Fruit fly (Drosophila melanogaster) whole organism, embryonic: ENCODE results near the gene Gbs-76A.

Experiments
- Bdp1 ChIP-seq: fragments of 200-800 bp; sonication (Bioruptor generic); optimal IDR thresholded peaks from 3 replicates; lab custom pipeline; 2016; ENCODE audit warnings: missing biosample characterization, missing genetic modification characterization
- Blimp-1 ChIP-seq: fragments of 200-800 bp; sonication (Bioruptor generic); optimal IDR thresholded peaks from 3 replicates; lab custom pipeline; 2018; ENCODE audit warnings: missing biosample characterization, missing genetic modification characterization, mild to moderate bottlenecking, moderate library complexity, missing genetic modification reagents
- BtbVII ChIP-seq: fragments of 200-800 bp; sonication (Bioruptor generic); optimal IDR thresholded peaks from 3 replicates; lab custom pipeline; 2017; ENCODE audit warnings: missing biosample characterization, mild to moderate bottlenecking, missing genetic modification characterization
- Bteb2 ChIP-seq: fragments of 200-800 bp; sonication (Bioruptor generic); optimal IDR thresholded peaks from 2 replicates; lab custom pipeline; 2016; ENCODE audit warnings: missing biosample characterization, missing genetic modification characterization
- CG10209 ChIP-seq: fragments of 200-800 bp; sonication (Bioruptor generic); optimal IDR thresholded peaks from 3 replicates; lab custom pipeline; 2017; ENCODE audit warnings: missing biosample characterization, mild to moderate bottlenecking, missing genetic modification characterization, missing genetic modification reagents
- CG11456 ChIP-seq: fragments of 200-800 bp; sonication (Bioruptor generic); IDR thresholded peaks from 3 replicates; pipeline ENCODE4 v1.3.6; 2022; ENCODE audit warnings: missing biosample characterization, missing genetic modification characterization
- CG11504 ChIP-seq: fragments of 200-800 bp; sonication (Bioruptor generic); optimal IDR thresholded peaks from 3 replicates; lab custom pipeline; 2019; ENCODE audit warnings: missing biosample characterization, mild to moderate bottlenecking, missing genetic modification characterization, moderate library complexity
- CG12071 ChIP-seq: fragments of 200-800 bp; sonication (Bioruptor generic); optimal IDR thresholded peaks from 3 replicates; lab custom pipeline; 2018; ENCODE audit warnings: missing biosample characterization, mild to moderate bottlenecking, missing genetic modification characterization
- CG12236 ChIP-seq: fragments of 200-800 bp; sonication (Bioruptor generic); optimal IDR thresholded peaks from 2 replicates; lab custom pipeline; 2016; ENCODE audit warnings: missing biosample characterization, missing genetic modification characterization
- CG14014 ChIP-seq: fragments of 200-800 bp; sonication (Bioruptor generic); IDR thresholded peaks from 2 replicates; pipeline ENCODE4 v1.3.6; 2022; ENCODE audit warnings: missing biosample characterization, missing genetic modification characterization
- CG15011 ChIP-seq: fragments of 200-800 bp; sonication (Bioruptor generic); optimal IDR thresholded peaks from 3 replicates; lab custom pipeline; 2018; ENCODE audit warnings: missing biosample characterization, mild to moderate bottlenecking, missing genetic modification characterization
- CG15601 ChIP-seq: fragments of 200-800 bp; sonication (Bioruptor generic); optimal IDR thresholded peaks from 3 replicates; lab custom pipeline; 2019; ENCODE audit warnings: missing biosample characterization, mild to moderate bottlenecking, missing genetic modification characterization, moderate library complexity
- CG17361 ChIP-seq: fragments of 200-800 bp; sonication (Bioruptor generic); IDR thresholded peaks from 3 replicates; pipeline ENCODE4 v1.3.6; 2022; ENCODE audit warnings: missing biosample characterization, missing genetic modification characterization
- CG17829 ChIP-seq: fragments of 200-800 bp; optimal IDR thresholded peaks from 2 replicates; lab custom pipeline; 2019; ENCODE audit warnings: missing biosample characterization, mild to moderate bottlenecking, missing genetic modification characterization, moderate library complexity
- CG1792 ChIP-seq: fragments of 200-800 bp; sonication (Bioruptor generic); optimal IDR thresholded peaks from 2 replicates; lab custom pipeline; 2016; ENCODE audit warnings: missing biosample characterization, missing genetic modification characterization
- CG18476 ChIP-seq: fragments of 200-800 bp; sonication (Bioruptor generic); optimal IDR thresholded peaks from 2 replicates; lab custom pipeline; 2016; ENCODE audit warnings: missing biosample characterization, mild to moderate bottlenecking, missing genetic modification characterization
- CG18764 ChIP-seq: fragments of 200-800 bp; sonication (Bioruptor generic); optimal IDR thresholded peaks from 3 replicates; lab custom pipeline; 2016; ENCODE audit warnings: missing biosample characterization, missing genetic modification characterization
- CG2678 ChIP-seq: fragments of 200-800 bp; sonication (Bioruptor generic); optimal IDR thresholded peaks from 3 replicates; lab custom pipeline; 2019; ENCODE audit warnings: missing biosample characterization, mild to moderate bottlenecking, missing genetic modification characterization, moderate library complexity
- CG3281 ChIP-seq: fragments of 200-800 bp; sonication (Bioruptor generic); optimal IDR thresholded peaks from 3 replicates; lab custom pipeline; 2017; ENCODE audit warnings: missing biosample characterization, mild to moderate bottlenecking, missing genetic modification characterization
- CG7928 ChIP-seq: fragments of 200-800 bp; sonication (Bioruptor generic); optimal IDR thresholded peaks from 2 replicates; lab custom pipeline; 2017; ENCODE audit warnings: missing biosample characterization, mild to moderate bottlenecking, missing genetic modification characterization
- CG8089 ChIP-seq: fragments of 200-800 bp; sonication (Bioruptor generic); optimal IDR thresholded peaks from 3 replicates; lab custom pipeline; 2016; ENCODE audit warnings: missing biosample characterization, missing genetic modification characterization
- CG8359 ChIP-seq: fragments of 200-800 bp; sonication (Bioruptor generic); optimal IDR thresholded peaks from 2 replicates; lab custom pipeline; 2017; ENCODE audit warnings: missing biosample characterization, mild to moderate bottlenecking, missing genetic modification characterization, borderline replicate concordance
- Camta ChIP-seq: fragments of 200-800 bp; sonication (Bioruptor generic); optimal IDR thresholded peaks from 2 replicates; lab custom pipeline; 2016; ENCODE audit warnings: missing biosample characterization, missing genetic modification characterization
- D ChIP-seq, 2 experiments: fragments of 200-800 bp in 1 of 2; fragments of >200 bp in 1 of 2; sonication (Bioruptor generic) in 1 of 2; optimal IDR thresholded peaks; 2 replicates in 1 of 2; 3 replicates in 1 of 2; lab custom pipeline; 2017; ENCODE audit warnings: mild to moderate bottlenecking in 1 of 2, missing biosample characterization in 1 of 2, missing genetic modification characterization in 1 of 2, missing genetic modification reagents in 1 of 2
- Dip3 ChIP-seq: fragments of 200-800 bp; sonication (Bioruptor generic); optimal IDR thresholded peaks from 3 replicates; lab custom pipeline; 2016; ENCODE audit warnings: missing biosample characterization, missing genetic modification characterization
- H2.0 ChIP-seq: fragments of 200-800 bp; sonication (Bioruptor generic); IDR thresholded peaks from 2 replicates; pipeline ENCODE4 v1.3.6; 2022; ENCODE audit warnings: missing biosample characterization, missing genetic modification characterization
- HHEX ChIP-seq: fragments of 200-800 bp; sonication (Bioruptor generic); optimal IDR thresholded peaks from 3 replicates; lab custom pipeline; 2017; ENCODE audit warnings: missing biosample characterization, mild to moderate bottlenecking, missing genetic modification characterization, missing genetic modification reagents
- MBD-R2 ChIP-seq: fragments of 200-800 bp; sonication (Bioruptor generic); IDR thresholded peaks from 2 replicates; pipeline ENCODE4 v1.3.6; 2022; ENCODE audit warnings: missing biosample characterization, missing genetic modification characterization
- Meics ChIP-seq: fragments of 200-800 bp; sonication (Bioruptor generic); optimal IDR thresholded peaks from 2 replicates; lab custom pipeline; 2017; ENCODE audit warnings: missing biosample characterization, mild to moderate bottlenecking, missing genetic modification characterization
- NK7.1 ChIP-seq: fragments of 200-800 bp; sonication (Bioruptor generic); optimal IDR thresholded peaks from 3 replicates; lab custom pipeline; 2016; ENCODE audit warnings: missing biosample characterization, missing genetic modification characterization
- Sox102F ChIP-seq: fragments of 200-800 bp; sonication (Bioruptor generic); optimal IDR thresholded peaks from 2 replicates; lab custom pipeline; 2018; ENCODE audit warnings: missing biosample characterization, mild to moderate bottlenecking, missing genetic modification characterization, moderate library complexity
- Xrp1 ChIP-seq: fragments of 200-800 bp; sonication (Bioruptor generic); IDR thresholded peaks from 2 replicates; pipeline ENCODE4 v1.3.6; 2022; ENCODE audit warnings: missing biosample characterization, missing genetic modification characterization
- ara ChIP-seq: fragments of 200-800 bp; sonication (Bioruptor generic); IDR thresholded peaks from 2 replicates; pipeline ENCODE4 v1.3.6; 2022; ENCODE audit warnings: missing biosample characterization, missing genetic modification characterization
- az2 ChIP-seq: fragments of 200-800 bp; sonication (Bioruptor generic); optimal IDR thresholded peaks from 3 replicates; lab custom pipeline; 2016; ENCODE audit warnings: missing biosample characterization, missing genetic modification characterization
- chn ChIP-seq: fragments of 200-800 bp; sonication (Bioruptor generic); optimal IDR thresholded peaks from 2 replicates; lab custom pipeline; 2016; ENCODE audit warnings: missing biosample characterization, missing genetic modification characterization
- crc ChIP-seq: fragments of 200-800 bp; sonication (Bioruptor generic); optimal IDR thresholded peaks from 2 replicates; lab custom pipeline; 2016; ENCODE audit warnings: missing biosample characterization, missing genetic modification characterization
- dan ChIP-seq: fragments of 200-800 bp; sonication (Bioruptor generic); IDR thresholded peaks from 2 replicates; pipeline ENCODE4 v1.3.6; 2022; ENCODE audit warnings: missing biosample characterization, missing genetic modification characterization
- ems ChIP-seq: fragments of 200-800 bp; sonication (Bioruptor generic); optimal IDR thresholded peaks from 3 replicates; lab custom pipeline; 2016; ENCODE audit warnings: missing biosample characterization, missing genetic modification characterization
- fd3F ChIP-seq: fragments of 200-800 bp; sonication (Bioruptor generic); optimal IDR thresholded peaks from 2 replicates; lab custom pipeline; 2018; ENCODE audit warnings: missing biosample characterization, mild to moderate bottlenecking, missing genetic modification characterization, moderate library complexity
- fd64A ChIP-seq: fragments of 200-800 bp; sonication (Bioruptor generic); optimal IDR thresholded peaks from 3 replicates; lab custom pipeline; 2018; ENCODE audit warnings: missing biosample characterization, mild to moderate bottlenecking, missing genetic modification characterization
- h ChIP-seq: fragments of >200 bp; optimal IDR thresholded peaks from 2 replicates; lab custom pipeline; 2017
- ken ChIP-seq: fragments of 200-800 bp; sonication (Bioruptor generic); IDR thresholded peaks from 3 replicates; pipeline ENCODE4 v1.3.6; 2022; ENCODE audit warnings: missing biosample characterization, missing genetic modification characterization
- pfk ChIP-seq: fragments of 200-800 bp; sonication (Bioruptor generic); optimal IDR thresholded peaks from 2 replicates; lab custom pipeline; 2018; ENCODE audit warnings: missing biosample characterization, mild to moderate bottlenecking, missing genetic modification characterization, moderate library complexity
- prd ChIP-seq, 3 experiments: fragments of >200 bp in 2 of 3; fragments of 200-800 bp in 1 of 3; sonication (Bioruptor generic) in 1 of 3; optimal IDR thresholded peaks in 2 of 3; IDR thresholded peaks in 1 of 3; 2 replicates in 2 of 3; 3 replicates in 1 of 3; pipeline versions ENCODE4 v1.3.6 to Lab custom; 2017 to 2022; ENCODE audit warnings: missing biosample characterization in 1 of 3, missing genetic modification characterization in 1 of 3
- shn ChIP-seq: fragments of 200-800 bp; sonication (Bioruptor generic); optimal IDR thresholded peaks from 3 replicates; lab custom pipeline; 2016; ENCODE audit warnings: missing biosample characterization, missing genetic modification characterization
- slou ChIP-seq: fragments of 200-800 bp; sonication (Bioruptor generic); optimal IDR thresholded peaks from 3 replicates; lab custom pipeline; 2016; ENCODE audit warnings: missing biosample characterization, missing genetic modification characterization
- slp2 ChIP-seq: fragments of 200-800 bp; sonication (Bioruptor generic); optimal IDR thresholded peaks from 2 replicates; lab custom pipeline; 2016; ENCODE audit warnings: missing biosample characterization, missing genetic modification characterization
- tup ChIP-seq: fragments of 200-800 bp; sonication (Bioruptor generic); optimal IDR thresholded peaks from 2 replicates; lab custom pipeline; 2016; ENCODE audit warnings: missing biosample characterization, mild to moderate bottlenecking, missing genetic modification characterization, moderate library complexity
- zf30C ChIP-seq: fragments of 200-800 bp; sonication (Bioruptor generic); optimal IDR thresholded peaks from 3 replicates; lab custom pipeline; 2018; ENCODE audit warnings: missing biosample characterization, mild to moderate bottlenecking, missing genetic modification characterization

The Gbs-76A gene

dm6 chr3L:19337398-19338086 lies 45.0 kb upstream of the Gbs-76A start, which contains the start of gene pip (continued):
- TF ChIP-seq CG8359 (GFP tag; lab: Kevin White, UChicago), result no peak
- TF ChIP-seq CG17361 (GFP tag; lab: Robert Waterston, UW), result no peak
- TF ChIP-seq Sox102F, result peak; percentile 10
- TF ChIP-seq zf30C (GFP tag; lab: Kevin White, UChicago), result no peak
- TF ChIP-seq tup, result peak; percentile 10
- peak; percentile 65 for TF ChIP-seq BtbVII
- TF ChIP-seq NK7.1, result no peak
- TF ChIP-seq CG15011 (GFP tag; lab: Kevin White, UChicago), result peak; percentile 39
- TF ChIP-seq CG10209, result peak; percentile 60
- TF ChIP-seq Bdp1 (GFP tag; lab: Kevin White, UChicago), result peak; percentile 40
- TF ChIP-seq CG11456, result 0 out of 3 replicates have a peak, but pooled peaks have one; percentile 12
- TF ChIP-seq H2.0, result no peak
- no peak; the same call in 1 of the 2 replicates for TF ChIP-seq MBD-R2 (GFP tag; lab: Robert Waterston, UW)
- peak; percentile 55 for TF ChIP-seq Bteb2
- peak; percentile 71 for TF ChIP-seq HHEX
- TF ChIP-seq CG15601 (tag; lab: Kevin White, UChicago), result peak; percentile 43
- TF ChIP-seq CG12236 (GFP tag; lab: Kevin White, UChicago), result peak; percentile 18
- TF ChIP-seq chn (GFP tag; lab: Kevin White, UChicago), result no peak
- TF ChIP-seq CG1792 (GFP tag; lab: Kevin White, UChicago), result peak; percentile 50
- peak; percentile 33 for TF ChIP-seq Blimp-1 (GFP tag; lab: Kevin White, UChicago)
- TF ChIP-seq CG18764, result peak; percentile 27
- peak; percentile 1 for TF ChIP-seq CG11504 (tag; lab: Kevin White, UChicago)
- TF ChIP-seq fd64A, result peak; percentile 34
- TF ChIP-seq CG2678 (tag; lab: Kevin White, UChicago), result peak; percentile 68
- TF ChIP-seq CG7928, result peak; percentile 37
- TF ChIP-seq dan (GFP tag; lab: Robert Waterston, UW), result no peak
- TF ChIP-seq slou (GFP tag; lab: Kevin White, UChicago), result no peak
- no peak for TF ChIP-seq ara (GFP tag; lab: Robert Waterston, UW)
- peak; percentile 7 for TF ChIP-seq Camta
- peak; percentile 15; the same call in 1 of the 2 replicates for TF ChIP-seq CG14014 (GFP tag; lab: Robert Waterston, UW)
- TF ChIP-seq shn (GFP tag; lab: Kevin White, UChicago), result peak; percentile 21
- no peak for TF ChIP-seq prd (optimal IDR thresholded peaks at IDR 0.05; lab: Kevin White, UChicago)
- TF ChIP-seq prd (GFP tag; IDR thresholded peaks at IDR 0.05; lab: Robert Waterston, UW), result no peak
- TF ChIP-seq CG17829 (tag; lab: Kevin White, UChicago), result no peak
- TF ChIP-seq CG8089 (GFP tag; lab: Kevin White, UChicago), result peak; percentile 3
- TF ChIP-seq fd3F, result peak; percentile 55
- peak; percentile 63 for TF ChIP-seq pfk
- no peak for TF ChIP-seq h (lab: Kevin White, UChicago)
- peak; percentile 65 for TF ChIP-seq Meics
- peak; percentile 75 for TF ChIP-seq CG3281 (GFP tag; lab: Kevin White, UChicago)
- TF ChIP-seq Xrp1 (GFP tag; lab: Robert Waterston, UW), result peak; percentile 47; the same call in 1 of the 2 replicates
- TF ChIP-seq slp2 (GFP tag; lab: Kevin White, UChicago), result no peak
- no peak for TF ChIP-seq ken (GFP tag; lab: Robert Waterston, UW)
- peak; percentile 81 for TF ChIP-seq CG12071
- peak; percentile 30 for TF ChIP-seq crc (GFP tag; lab: Kevin White, UChicago)
- TF ChIP-seq ems, result no peak
- no peak for TF ChIP-seq az2
- peak; percentile 38 for TF ChIP-seq CG18476 (GFP tag; lab: Kevin White, UChicago)
- TF ChIP-seq D (optimal IDR thresholded peaks at IDR 0.05; lab: Kevin White, UChicago), result no peak
- peak; percentile 28 for TF ChIP-seq D (GFP tag; optimal IDR thresholded peaks at IDR 0.05; lab: Kevin White, UChicago)
- peak; percentile 3 for TF ChIP-seq Dip3 (GFP tag; lab: Kevin White, UChicago)
